Worm (Caenorhabditis elegans): ENCODE results near the gene R07A4.3.

R07A4.3 gene

ce11 chrX:10731837-10732236, 21.7 kb upstream of the R07A4.3 start:
- no peak for TF ChIP-seq K02D7.2 (tag; optimal IDR thresholded peaks at IDR 0.05)
- TF ChIP-seq zip-5 (tag; optimal IDR thresholded peaks at IDR 0.05) = no peak
- no peak for TF ChIP-seq ceh-24 (tag; optimal IDR thresholded peaks at IDR 0.05)
- TF ChIP-seq ceh-14 (tag; optimal IDR thresholded peaks at IDR 0.05) = no peak
- no peak for TF ChIP-seq elt-4 (tag; optimal IDR thresholded peaks at IDR 0.05)
- TF ChIP-seq ceh-22 (tag; optimal IDR thresholded peaks at IDR 0.05) = no peak
- no peak for TF ChIP-seq rnt-1 (tag; optimal IDR thresholded peaks at IDR 0.05)
- TF ChIP-seq ets-4 (tag; optimal IDR thresholded peaks at IDR 0.05) = no peak
- no peak for TF ChIP-seq pqm-1 (tag; optimal IDR thresholded peaks at IDR 0.05)
- TF ChIP-seq unc-42 (tag; optimal IDR thresholded peaks at IDR 0.05) = no peak
- no peak for TF ChIP-seq lim-6 (tag; optimal IDR thresholded peaks at IDR 0.05)
- TF ChIP-seq nhr-232 (tag; optimal IDR thresholded peaks at IDR 0.05) = no peak

DNA sequence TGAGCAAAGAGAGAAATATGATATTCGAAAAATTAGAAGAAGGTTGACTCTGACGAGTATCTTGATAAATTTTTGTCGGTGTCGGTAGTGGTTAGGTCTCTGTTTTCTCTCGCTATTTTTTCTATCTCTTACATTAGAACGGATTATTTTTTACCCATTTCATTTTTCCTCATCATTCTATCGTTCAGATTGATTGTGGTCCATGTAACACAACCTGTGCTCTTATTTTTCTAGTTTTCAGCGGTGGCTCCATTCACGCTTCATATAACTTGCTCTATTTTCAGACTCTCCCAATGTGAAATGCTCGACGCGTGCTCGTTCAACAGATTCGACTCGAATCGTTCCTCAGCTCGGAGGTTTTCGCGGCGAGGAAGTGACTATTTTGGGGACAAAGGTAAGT, 19.5 kb upstream of the R07A4.3 start, which contains the start of gene egl-36:
TSS of gene egl-36 (plus strand) at position 301 of the 400 bp plus-strand sequence.
- no peak for TF ChIP-seq che-1 (tag; optimal IDR thresholded peaks at IDR 0.05)

ce11 chrX:10746388-10746787, 7.1 kb upstream of the R07A4.3 start, which contains the start of gene R07A4.2:
R07A4.2 (minus strand) TSS chrX:10746488.
- TF ChIP-seq pha-4 (tag; optimal IDR thresholded peaks at IDR 0.05) = no peak
- no peak for TF ChIP-seq lin-11 (tag; optimal IDR thresholded peaks at IDR 0.05)
- no peak for TF ChIP-seq pqm-1 (tag; optimal IDR thresholded peaks at IDR 0.05)
- no peak for TF ChIP-seq ceh-45 (GFP tag; IDR thresholded peaks at IDR 0.05)
- no peak for TF ChIP-seq hlh-8 (tag; optimal IDR thresholded peaks at IDR 0.05)
- TF ChIP-seq hlh-30 (tag; optimal IDR thresholded peaks at IDR 0.05; ENCODE audit: insufficient read depth) = no peak
- TF ChIP-seq fkh-6 (tag; optimal IDR thresholded peaks at IDR 0.05) = no peak
- no peak for TF ChIP-seq rnt-1 (tag; optimal IDR thresholded peaks at IDR 0.05)
- TF ChIP-seq sox-4 (tag; optimal IDR thresholded peaks at IDR 0.05) = no peak
- no peak for TF ChIP-seq ceh-31 (tag; optimal IDR thresholded peaks at IDR 0.05)
- no peak for TF ChIP-seq unc-86 (tag; optimal IDR thresholded peaks at IDR 0.05)
- TF ChIP-seq gmeb-2 (tag; optimal IDR thresholded peaks at IDR 0.05) = no peak
- TF ChIP-seq madf-2 (tag; optimal IDR thresholded peaks at IDR 0.05) = no peak
- TF ChIP-seq ahr-1 (tag; optimal IDR thresholded peaks at IDR 0.05) = no peak

DNA sequence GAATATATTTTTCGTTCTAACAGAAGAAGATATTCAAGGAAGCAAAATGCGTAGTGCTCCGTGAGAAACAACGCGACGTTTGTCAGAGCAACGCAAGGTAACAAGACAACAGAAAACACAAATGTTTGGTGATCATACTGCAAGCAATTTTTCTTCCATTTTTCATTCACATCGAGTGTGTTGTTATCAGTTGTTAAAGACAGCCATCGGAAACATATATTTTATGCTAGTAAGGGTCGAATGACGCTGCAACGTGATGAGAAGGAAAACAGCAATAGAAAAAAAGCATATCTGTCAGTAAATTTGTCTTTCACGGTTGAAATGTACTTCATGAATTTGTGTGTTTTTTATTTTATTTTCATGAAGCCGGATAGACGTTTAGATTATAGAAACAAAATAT, 5.4 kb upstream of the R07A4.3 start:
- TF ChIP-seq F13H6.1 (tag; optimal IDR thresholded peaks at IDR 0.05) (no peak), npax-4 (tag; optimal IDR thresholded peaks at IDR 0.05) (no peak), hlh-13 (GFP tag; optimal IDR thresholded peaks at IDR 0.05) (no peak), C38D4.7 (GFP tag; optimal IDR thresholded peaks at IDR 0.05) (no peak), sdc-2 (tag; optimal IDR thresholded peaks at IDR 0.05) (no peak)

DNA sequence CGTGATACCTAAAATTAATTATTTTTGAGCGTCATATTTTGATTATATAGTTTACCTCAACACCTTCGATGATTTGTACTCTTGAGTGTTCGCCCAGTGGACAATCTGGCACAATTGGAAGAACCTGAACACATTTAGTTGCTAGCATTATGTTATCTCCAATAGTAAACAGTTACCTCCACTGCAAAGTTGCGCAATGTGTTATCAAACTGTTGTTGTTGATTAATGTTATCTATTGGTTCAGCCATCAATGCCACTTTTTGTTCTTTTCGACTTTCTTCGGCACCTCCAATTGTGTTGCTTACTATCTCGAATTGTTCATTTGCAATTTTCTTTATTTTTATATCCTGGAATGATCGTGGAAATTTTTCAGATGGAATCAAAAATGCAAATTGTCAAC, 1.0 kb downstream of the R07A4.3 start:
- no peak for TF ChIP-seq hlh-30 (tag; optimal IDR thresholded peaks at IDR 0.05; ENCODE audit: insufficient read depth)
- peak; percentile 95 for TF ChIP-seq elt-2 (tag; optimal IDR thresholded peaks at IDR 0.05)

DNA sequence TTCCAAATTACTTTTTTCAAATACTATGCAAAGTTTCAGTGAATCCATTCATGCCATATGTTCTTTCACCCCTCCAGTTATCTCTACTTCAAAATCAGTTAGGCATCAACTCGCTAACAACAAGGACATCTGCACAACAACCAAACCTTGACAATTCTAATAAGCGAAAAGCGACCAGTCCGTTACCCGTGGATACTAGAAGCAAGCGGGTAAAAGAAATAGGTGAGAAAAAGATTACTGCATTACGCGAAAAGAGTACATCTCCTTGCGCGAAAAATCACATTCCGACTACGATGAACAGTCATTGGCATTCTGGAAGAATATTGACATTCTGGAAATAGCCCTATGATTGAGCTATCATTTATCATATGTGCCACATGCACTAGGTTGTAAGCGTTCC, 2.7 kb downstream of the R07A4.3 start:
- TF ChIP-seq hlh-30 (tag; optimal IDR thresholded peaks at IDR 0.05; ENCODE audit: insufficient read depth) = no peak
- no peak for TF ChIP-seq sox-4 (tag; optimal IDR thresholded peaks at IDR 0.05)
- peak; percentile 94 for TF ChIP-seq sdc-2 (tag; optimal IDR thresholded peaks at IDR 0.05)
- no peak for TF ChIP-seq sox-2 (GFP tag; IDR thresholded peaks at IDR 0.05)
- TF ChIP-seq ceh-19 (GFP tag; optimal IDR thresholded peaks at IDR 0.05) = no peak
